Worm (Caenorhabditis elegans) whole organism, L3 larva: ENCODE data around the gene C42C1.3.

ENCODE experiments used
- R02D3.7 ChIP-seq: fragments of 150-350 bp; optimal IDR thresholded peaks from 2 replicates; lab custom pipeline; 2014; ENCODE audit warnings: missing biosample characterization, missing genetic modification characterization
- ceh-28 ChIP-seq: fragments of 150-350 bp; optimal IDR thresholded peaks from 2 replicates; lab custom pipeline; 2014; ENCODE audit warnings: missing biosample characterization, missing genetic modification reagents, missing genetic modification characterization
- ceh-9 ChIP-seq: sonication (generic microtip); optimal IDR thresholded peaks from 2 replicates; lab custom pipeline; 2018; ENCODE audit warnings: missing biosample characterization, missing genetic modification characterization
- daf-12 ChIP-seq: fragments of 150-350 bp; optimal IDR thresholded peaks from 2 replicates; lab custom pipeline; 2014; ENCODE audit warnings: missing biosample characterization, missing genetic modification reagents, missing genetic modification characterization
- egl-27 ChIP-seq: sonication (generic microtip); optimal IDR thresholded peaks from 4 replicates; lab custom pipeline; 2017; ENCODE audit warnings: missing biosample characterization, missing genetic modification reagents, missing genetic modification characterization
- egl-5 ChIP-seq: fragments of 150-350 bp; optimal IDR thresholded peaks from 2 replicates; lab custom pipeline; 2017; ENCODE audit warnings: missing biosample characterization, missing genetic modification reagents, missing genetic modification characterization, inconsistent platforms
- elt-2 ChIP-seq: sonication (generic microtip); optimal IDR thresholded peaks from 2 replicates; lab custom pipeline; 2016; ENCODE audit warnings: missing genetic modification reagents, mild to moderate bottlenecking, missing genetic modification characterization, missing compliant biosample characterization
- elt-3 ChIP-seq, 3 experiments: fragments of 150-350 bp in 1 of 3; sonication (generic microtip) in 2 of 3; optimal IDR thresholded peaks; 2 replicates in 2 of 3; 4 replicates in 1 of 3; lab custom pipeline; 2014 to 2017; ENCODE audit warnings: missing biosample characterization in 3 of 3, missing genetic modification characterization in 3 of 3
- fkh-10 ChIP-seq: sonication (generic microtip); optimal IDR thresholded peaks from 2 replicates; lab custom pipeline; 2017; ENCODE audit warnings: missing biosample characterization, missing genetic modification reagents, missing genetic modification characterization
- fos-1 ChIP-seq: fragments of 150-350 bp; optimal IDR thresholded peaks from 2 replicates; lab custom pipeline; 2014; ENCODE audit warnings: missing biosample characterization, missing genetic modification characterization
- hmg-11 ChIP-seq: sonication (generic microtip); optimal IDR thresholded peaks from 2 replicates; lab custom pipeline; 2016; ENCODE audit warnings: missing genetic modification characterization, missing compliant biosample characterization
- lin-15B ChIP-seq: fragments of 150-350 bp; optimal IDR thresholded peaks from 2 replicates; lab custom pipeline; 2014; ENCODE audit warnings: missing biosample characterization, missing genetic modification characterization
- lin-39 ChIP-seq: fragments of 150-350 bp; optimal IDR thresholded peaks from 2 replicates; lab custom pipeline; 2018; ENCODE audit warnings: missing biosample characterization, missing genetic modification reagents, missing genetic modification characterization
- mdl-1 ChIP-seq: fragments of 150-350 bp; optimal IDR thresholded peaks from 2 replicates; lab custom pipeline; 2014; ENCODE audit warnings: missing biosample characterization, missing genetic modification characterization
- nfya-1 ChIP-seq: sonication (generic microtip); optimal IDR thresholded peaks from 2 replicates; lab custom pipeline; 2017; ENCODE audit warnings: missing genetic modification characterization, mild to moderate bottlenecking, missing compliant biosample characterization, antibody characterized with exemption, moderate library complexity; ENCODE audit not compliant: insufficient read depth
- nhr-12 ChIP-seq: fragments of 150-350 bp; optimal IDR thresholded peaks from 2 replicates; lab custom pipeline; 2014; ENCODE audit warnings: missing biosample characterization, missing genetic modification characterization
- nhr-23 ChIP-seq: fragments of 150-350 bp; optimal IDR thresholded peaks from 2 replicates; lab custom pipeline; 2014; ENCODE audit warnings: missing biosample characterization, missing genetic modification reagents, missing genetic modification characterization
- nhr-25 ChIP-seq: sonication (generic microtip); optimal IDR thresholded peaks from 2 replicates; lab custom pipeline; 2017; ENCODE audit warnings: missing biosample characterization, missing genetic modification characterization
- nhr-28 ChIP-seq: fragments of 150-350 bp; optimal IDR thresholded peaks from 2 replicates; lab custom pipeline; 2014; ENCODE audit warnings: missing biosample characterization, missing genetic modification characterization
- nhr-43 ChIP-seq: sonication (generic microtip); optimal IDR thresholded peaks from 2 replicates; lab custom pipeline; 2016; ENCODE audit warnings: mild to moderate bottlenecking, missing genetic modification characterization, missing compliant biosample characterization; ENCODE audit not compliant: poor library complexity, severe bottlenecking
- nhr-67 ChIP-seq: fragments of 150-350 bp; optimal IDR thresholded peaks from 2 replicates; lab custom pipeline; 2014; ENCODE audit warnings: missing biosample characterization, missing genetic modification characterization
- nhr-77 ChIP-seq: fragments of 150-350 bp; optimal IDR thresholded peaks from 2 replicates; lab custom pipeline; 2014; ENCODE audit warnings: missing biosample characterization, missing genetic modification characterization
- pha-4 ChIP-seq: fragments of 150-350 bp; optimal IDR thresholded peaks from 2 replicates; lab custom pipeline; 2014; ENCODE audit warnings: missing biosample characterization, missing genetic modification reagents, missing genetic modification characterization
- pqm-1 ChIP-seq: fragments of 150-350 bp; optimal IDR thresholded peaks from 2 replicates; lab custom pipeline; 2017; ENCODE audit warnings: missing biosample characterization, missing genetic modification characterization, inconsistent platforms
- sea-2 ChIP-seq: fragments of 150-350 bp; sonication (generic microtip); optimal IDR thresholded peaks from 4 replicates; lab custom pipeline; 2014; ENCODE audit warnings: missing biosample characterization, missing genetic modification reagents, missing genetic modification characterization
- skn-1 ChIP-seq: fragments of 150-350 bp; optimal IDR thresholded peaks from 2 replicates; lab custom pipeline; 2014; ENCODE audit warnings: missing biosample characterization, missing genetic modification characterization
- unc-62 ChIP-seq: fragments of 150-350 bp; sonication (generic microtip); optimal IDR thresholded peaks from 4 replicates; lab custom pipeline; 2014; ENCODE audit warnings: missing biosample characterization, missing genetic modification reagents, missing genetic modification characterization
- zag-1 ChIP-seq: fragments of 150-350 bp; optimal IDR thresholded peaks from 2 replicates; lab custom pipeline; 2014; ENCODE audit warnings: missing biosample characterization, missing genetic modification characterization
- ztf-4 ChIP-seq: fragments of 150-350 bp; optimal IDR thresholded peaks from 2 replicates; lab custom pipeline; 2014; ENCODE audit warnings: missing biosample characterization, missing genetic modification characterization

The C42C1.3 gene

ce11 chrIV:12282157-12282789 is 12.0 kb upstream of the C42C1.3 start, which contains the start of the genes C42C1.12 and C42C1.19:
Gene C42C1.12 (minus strand): TSS chrIV:12282207.
Gene C42C1.19 (plus strand): TSS chrIV:12282739.
- no peak for TF ChIP-seq egl-27 (tag; lab: Kevin White, UChicago)
- TF ChIP-seq lin-15B = peak; percentile 33
- peak; percentile 57 for TF ChIP-seq hmg-11 (tag; lab: Kevin White, UChicago)
- peak; percentile 49 for TF ChIP-seq pha-4 (tag; lab: Kevin White, UChicago)
- TF ChIP-seq nhr-23 (tag; lab: Kevin White, UChicago) = no peak
- TF ChIP-seq elt-2 (tag; lab: Kevin White, UChicago) = peak; percentile 14

- TF ChIP-seq sea-2 = no peak
- peak; percentile 54 for TF ChIP-seq elt-2 (tag; lab: Kevin White, UChicago)
- TF ChIP-seq, all 47 proteins: peak for 1
These were observed 9.0 kb upstream of the C42C1.3 start, which contains the start of gene ltah-1.1 for ce11 chrIV:12279340-12279739. Gene ltah-1.1 (plus strand): TSS chrIV:12279622.

- TF ChIP-seq nhr-25 (tag; lab: Kevin White, UChicago) (no peak), nhr-28 (no peak), nhr-12 (tag; lab: Kevin White, UChicago) (no peak), daf-12 (tag; lab: Kevin White, UChicago) (no peak), unc-62 (GFP tag; lab: Kevin White, UChicago) (no peak), nhr-67 (no peak), nhr-43 (peak; percentile 28), skn-1 (no peak), fkh-10 (no peak), nfya-1 (peak; percentile 35), zag-1 (no peak), mdl-1 (tag; lab: Kevin White, UChicago) (no peak), sea-2 (no peak), lin-15B (peak; percentile 44), hmg-11 (tag; lab: Kevin White, UChicago) (no peak), nhr-23 (tag; lab: Kevin White, UChicago) (peak; percentile 1), ceh-28 (tag; lab: Kevin White, UChicago) (no peak)
These were observed 8.2 kb upstream of the C42C1.3 start, which contains the start of the genes tag-335 and vkmt-1 for ce11 chrIV:12278507-12278906. Gene tag-335 (minus strand): TSS chrIV:12278594. Gene vkmt-1 (plus strand): TSS chrIV:12278725.

- no peak for TF ChIP-seq ztf-4 (tag; lab: Kevin White, UChicago)
- TF ChIP-seq nhr-67 = no peak
- no peak for TF ChIP-seq unc-62 (GFP tag; lab: Kevin White, UChicago)
- TF ChIP-seq nhr-77 (tag; lab: Kevin White, UChicago) = no peak
- no peak for TF ChIP-seq zag-1
- TF ChIP-seq fos-1 = no peak
- no peak for TF ChIP-seq hmg-11 (tag; lab: Kevin White, UChicago)
These were observed 5.6 kb upstream of the C42C1.3 start, which contains the start of gene vps-8 for ce11 chrIV:12275892-12276291. Gene vps-8 (minus strand): TSS chrIV:12275992.

- peak; percentile 37 for TF ChIP-seq pqm-1 (tag; lab: Kevin White, UChicago)
- no peak for TF ChIP-seq daf-12 (tag; lab: Kevin White, UChicago)
- TF ChIP-seq elt-2 (tag; lab: Kevin White, UChicago) = peak; percentile 73
- TF ChIP-seq fkh-10 = no peak
These were observed 4.1 kb upstream of the C42C1.3 start for ce11 chrIV:12274365-12274764.

ce11 chrIV:12268272-12269045 is 1.8 kb downstream of the C42C1.3 start, which contains the start of the genes ppm-1.H and rpl-34:
Gene ppm-1.H (minus strand): TSS chrIV:12268322.
Gene rpl-34 (plus strand): TSS chrIV:12268995.
- TF ChIP-seq ceh-9 (tag; lab: Kevin White, UChicago) = no peak
- TF ChIP-seq R02D3.7 (tag; lab: Kevin White, UChicago) = peak; percentile 88
- no peak for TF ChIP-seq elt-3 (tag; optimal IDR thresholded peaks at IDR 0.05; lab: Kevin White, UChicago)
- peak; percentile 88 for TF ChIP-seq pha-4 (tag; lab: Kevin White, UChicago)
- TF ChIP-seq nhr-25 (tag; lab: Kevin White, UChicago) = peak; percentile 37
- TF ChIP-seq nhr-23 (tag; lab: Kevin White, UChicago) = peak; percentile 27
- peak; percentile 11 for TF ChIP-seq pqm-1 (tag; lab: Kevin White, UChicago)
- peak; percentile 95 for TF ChIP-seq nfya-1
- peak; percentile 85 for TF ChIP-seq lin-39
- TF ChIP-seq skn-1 = peak; percentile 21
- TF ChIP-seq mdl-1 (tag; lab: Kevin White, UChicago) = no peak
- TF ChIP-seq hmg-11 (tag; lab: Kevin White, UChicago) = peak; percentile 31
- TF ChIP-seq egl-5 (tag; lab: Kevin White, UChicago) = peak; percentile 87
- TF ChIP-seq lin-15B = peak; percentile 82
- TF ChIP-seq, all 47 proteins: peak for 11
